Worm (Caenorhabditis elegans) whole organism, L4/young adult: Measurements from ENCODE around the gene slc-17.4.

ENCODE experiments used
- W03F9.2 ChIP-seq: fragments of 150-350 bp; optimal IDR thresholded peaks from 2 replicates; lab custom pipeline; 2014; ENCODE audit warnings: missing biosample characterization, missing genetic modification characterization
- dao-5 ChIP-seq: sonication (generic microtip); optimal IDR thresholded peaks from 2 replicates; lab custom pipeline; 2016; ENCODE audit warnings: missing genotype, missing genetic modification characterization, moderate library complexity, missing compliant biosample characterization
- him-1 ChIP-seq: sonication (generic microtip); optimal IDR thresholded peaks from 2 replicates; lab custom pipeline; 2016; ENCODE audit warnings: missing genotype, missing genetic modification reagents, missing genetic modification characterization, missing compliant biosample characterization

- TF ChIP-seq dao-5 = no peak
- TF ChIP-seq him-1 (tag; lab: Kevin White, UChicago) = no peak
- TF ChIP-seq W03F9.2 = no peak
Measured at ce11 chrIV:17284099-17284498, 7.4 kb downstream of the slc-17.4 start, which contains the start of gene nra-1.
